Worm (Caenorhabditis elegans) whole organism, L4 larva: ENCODE results near the gene sds-22.
A peak's percentile ranks its signal among the peaks of the same experiment; 100 is the strongest.

ENCODE experiments used
- D1046.2 ChIP-seq: fragments of 200-800 bp; sonication (Bioruptor generic); IDR thresholded peaks from 2 replicates; pipeline ENCODE4 v1.3.6; 2022; ENCODE audit warnings: missing genetic modification characterization, missing compliant biosample characterization
- F37D6.2 ChIP-seq: sonication (generic microtip); optimal IDR thresholded peaks from 2 replicates; lab custom pipeline; 2016; ENCODE audit warnings: mild to moderate bottlenecking, missing genetic modification characterization, missing compliant biosample characterization
- F44E2.7 ChIP-seq: fragments of 200-800 bp; sonication (Bioruptor generic); IDR thresholded peaks from 2 replicates; pipeline ENCODE4 v2.1.2; 2022; ENCODE audit warnings: missing genetic modification characterization, missing compliant biosample characterization
- Y5F2A.4 ChIP-seq: fragments of 200-800 bp; sonication (Bioruptor generic); optimal IDR thresholded peaks from 2 replicates; lab custom pipeline; 2018; ENCODE audit warnings: mild to moderate bottlenecking, missing genetic modification characterization, missing compliant biosample characterization
- aha-1 ChIP-seq: fragments of 150-350 bp; peaks from one replicate; lab custom pipeline; 2014; ENCODE audit warnings: missing biosample characterization, missing genetic modification characterization
- ceh-20 ChIP-seq: fragments of 200-800 bp; sonication (Bioruptor generic); IDR thresholded peaks from 2 replicates; pipeline ENCODE4 v1.3.6; 2022; ENCODE audit warnings: missing genetic modification reagents, missing genetic modification characterization, missing compliant biosample characterization
- ceh-28 ChIP-seq: fragments of 150-350 bp; optimal IDR thresholded peaks from 2 replicates; lab custom pipeline; 2014; ENCODE audit warnings: missing biosample characterization, missing genetic modification reagents, missing genetic modification characterization
- ces-1 ChIP-seq: fragments of 150-350 bp; sonication (generic microtip); optimal IDR thresholded peaks from 4 replicates; lab custom pipeline; 2014; ENCODE audit warnings: missing biosample characterization, missing genetic modification reagents, missing genetic modification characterization
- ctbp-1 ChIP-seq: fragments of 200-800 bp; sonication (Bioruptor generic); IDR thresholded peaks from 2 replicates; pipeline ENCODE4 v1.3.6; 2022; ENCODE audit warnings: missing genetic modification reagents, missing genetic modification characterization, missing compliant biosample characterization
- daf-12 ChIP-seq: fragments of 150-350 bp; optimal IDR thresholded peaks from 2 replicates; lab custom pipeline; 2014; ENCODE audit warnings: missing biosample characterization, missing genetic modification reagents, missing genetic modification characterization
- daf-16 ChIP-seq, 3 experiments: sonication (generic microtip); optimal IDR thresholded peaks; 2 replicates each; lab custom pipeline; 2016 to 2017; ENCODE audit warnings: missing genetic modification characterization in 3 of 3, missing genetic modification reagents in 3 of 3, mild to moderate bottlenecking in 2 of 3, missing compliant biosample characterization in 2 of 3, missing biosample characterization in 1 of 3, moderate library complexity in 1 of 3
- dpl-1 ChIP-seq: fragments of 150-350 bp; optimal IDR thresholded peaks from 2 replicates; lab custom pipeline; 2014; ENCODE audit warnings: missing biosample characterization, missing genetic modification reagents, missing genetic modification characterization
- duxl-1 ChIP-seq: sonication (generic microtip); optimal IDR thresholded peaks from 2 replicates; lab custom pipeline; 2016; ENCODE audit warnings: mild to moderate bottlenecking, missing genetic modification characterization, moderate library complexity, missing compliant biosample characterization; ENCODE audit not compliant: poor library complexity
- dve-1 ChIP-seq: sonication (generic microtip); optimal IDR thresholded peaks from 2 replicates; lab custom pipeline; 2017; ENCODE audit warnings: antibody characterized with exemption, mild to moderate bottlenecking, missing genetic modification characterization, missing compliant biosample characterization; ENCODE audit not compliant: insufficient read depth
- fkh-10 ChIP-seq: fragments of 150-350 bp; optimal IDR thresholded peaks from 2 replicates; lab custom pipeline; 2014; ENCODE audit warnings: missing biosample characterization, missing genetic modification reagents, missing genetic modification characterization
- hif-1 ChIP-seq, 2 experiments: sonication (generic microtip); optimal IDR thresholded peaks; 2 replicates each; lab custom pipeline; 2016 to 2017; ENCODE audit warnings: missing compliant biosample characterization in 2 of 2, missing genetic modification characterization in 2 of 2, missing genetic modification reagents in 2 of 2, missing genotype in 2 of 2, mild to moderate bottlenecking in 1 of 2
- hlh-11 ChIP-seq: fragments of 200-800 bp; sonication (Bioruptor generic); optimal IDR thresholded peaks from 2 replicates; lab custom pipeline; 2018; ENCODE audit warnings: mild to moderate bottlenecking, missing genetic modification characterization, missing compliant biosample characterization
- hlh-30 ChIP-seq: sonication (generic microtip); optimal IDR thresholded peaks from 2 replicates; lab custom pipeline; 2017; ENCODE audit warnings: antibody characterized with exemption, mild to moderate bottlenecking, missing genetic modification characterization, missing compliant biosample characterization; ENCODE audit not compliant: insufficient read depth
- hmg-1.1 ChIP-seq: fragments of 200-800 bp; sonication (Bioruptor generic); IDR thresholded peaks from 2 replicates; pipeline ENCODE4 v1.3.6; 2022; ENCODE audit warnings: missing genetic modification reagents, missing genetic modification characterization, missing compliant biosample characterization
- lsy-2 ChIP-seq, 2 experiments: fragments of 150-350 bp in 1 of 2; sonication (generic microtip) in 1 of 2; optimal IDR thresholded peaks; 2 replicates each; lab custom pipeline; 2014 to 2017; ENCODE audit warnings: missing biosample characterization in 2 of 2, missing genetic modification characterization in 2 of 2
- mdl-1 ChIP-seq, 2 experiments: fragments of 150-350 bp in 1 of 2; sonication (generic microtip) in 1 of 2; optimal IDR thresholded peaks; 2 replicates each; lab custom pipeline; 2014 to 2017; ENCODE audit warnings: missing biosample characterization in 2 of 2, missing genetic modification characterization in 2 of 2
- mep-1 ChIP-seq: fragments of 150-350 bp; sonication (generic microtip); optimal IDR thresholded peaks from 3 replicates; lab custom pipeline; 2014; ENCODE audit warnings: missing biosample characterization, missing genetic modification characterization
- mes-2 ChIP-seq: sonication (generic microtip); optimal IDR thresholded peaks from 2 replicates; lab custom pipeline; 2016; ENCODE audit warnings: missing genotype, mild to moderate bottlenecking, missing genetic modification characterization, missing compliant biosample characterization; ENCODE audit not compliant: poor library complexity, severe bottlenecking
- mxl-3 ChIP-seq: fragments of 200-800 bp; sonication (Bioruptor generic); optimal IDR thresholded peaks from 2 replicates; lab custom pipeline; 2018; ENCODE audit warnings: mild to moderate bottlenecking, missing genetic modification characterization, missing compliant biosample characterization
- nhr-102 ChIP-seq: sonication (generic microtip); optimal IDR thresholded peaks from 2 replicates; lab custom pipeline; 2016; ENCODE audit warnings: mild to moderate bottlenecking, missing genetic modification characterization, moderate library complexity, missing compliant biosample characterization
- nhr-11 ChIP-seq: fragments of 150-350 bp; optimal IDR thresholded peaks from 2 replicates; lab custom pipeline; 2014; ENCODE audit warnings: missing biosample characterization, missing genetic modification characterization
- nhr-237 ChIP-seq: sonication (generic microtip); optimal IDR thresholded peaks from 2 replicates; lab custom pipeline; 2017; ENCODE audit warnings: missing biosample characterization, missing genetic modification characterization
- nhr-25 ChIP-seq: sonication (generic microtip); optimal IDR thresholded peaks from 2 replicates; lab custom pipeline; 2017; ENCODE audit warnings: missing genetic modification characterization, mild to moderate bottlenecking, missing compliant biosample characterization, antibody characterized with exemption, moderate library complexity, borderline replicate concordance; ENCODE audit not compliant: insufficient read depth
- nhr-28 ChIP-seq: fragments of 150-350 bp; optimal IDR thresholded peaks from 2 replicates; lab custom pipeline; 2014; ENCODE audit warnings: missing biosample characterization, missing genetic modification characterization
- nhr-6 ChIP-seq: fragments of 150-350 bp; optimal IDR thresholded peaks from 2 replicates; lab custom pipeline; 2014; ENCODE audit warnings: missing biosample characterization, missing genetic modification characterization
- rbr-2 ChIP-seq: sonication (generic microtip); optimal IDR thresholded peaks from 2 replicates; lab custom pipeline; 2016; ENCODE audit warnings: missing genotype, missing genetic modification characterization, missing compliant biosample characterization
- saeg-2 ChIP-seq: fragments of 200-800 bp; sonication (Bioruptor generic); IDR thresholded peaks from 2 replicates; pipeline ENCODE4 v1.3.6; 2022; ENCODE audit warnings: missing genetic modification reagents, missing genetic modification characterization, missing compliant biosample characterization
- sdz-12 ChIP-seq: fragments of 200-800 bp; sonication (Bioruptor generic); optimal IDR thresholded peaks from 2 replicates; lab custom pipeline; 2018; ENCODE audit warnings: mild to moderate bottlenecking, missing genetic modification characterization, missing compliant biosample characterization
- set-16 ChIP-seq: fragments of 200-800 bp; sonication (Bioruptor generic); IDR thresholded peaks from 2 replicates; pipeline ENCODE4 v1.3.6; 2022; ENCODE audit warnings: missing genetic modification reagents, missing genetic modification characterization, missing compliant biosample characterization
- zip-2 ChIP-seq: fragments of 150-350 bp; optimal IDR thresholded peaks from 2 replicates; lab custom pipeline; 2014; ENCODE audit warnings: missing biosample characterization, missing genetic modification characterization
- ztf-11 ChIP-seq: fragments of 150-350 bp; optimal IDR thresholded peaks from 2 replicates; lab custom pipeline; 2014; ENCODE audit warnings: missing biosample characterization, missing genetic modification characterization

Gene sds-22

DNA sequence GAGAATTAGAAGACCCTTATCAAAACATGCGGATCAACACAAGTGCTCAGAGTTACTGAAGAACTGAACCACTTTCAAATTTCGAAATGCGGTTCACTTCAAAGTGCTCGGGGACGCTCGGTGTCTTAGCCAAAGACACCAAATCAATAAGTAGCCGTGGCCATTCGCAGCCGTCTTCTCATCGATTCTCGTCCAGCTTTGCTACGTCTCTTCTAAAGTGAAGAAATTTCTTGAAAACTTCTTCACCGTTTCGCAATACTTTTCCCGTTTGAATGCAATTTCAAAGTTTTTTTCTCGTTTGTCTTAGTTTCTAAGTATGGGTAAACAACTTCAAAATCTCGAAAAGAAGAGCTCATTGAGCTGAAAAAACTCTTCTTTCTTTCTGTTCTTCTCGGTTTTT lies 26.7 kb downstream of the sds-22 start:
- TF ChIP-seq dpl-1 (GFP tag; lab: Kevin White, UChicago) (no peak), hlh-30 (tag; lab: Kevin White, UChicago) (peak; percentile 3), ceh-28 (peak; percentile 37), nhr-102 (tag; lab: Kevin White, UChicago) (no peak), duxl-1 (tag; lab: Kevin White, UChicago) (no peak), rbr-2 (tag; lab: Kevin White, UChicago) (peak; percentile 10), sdz-12 (GFP tag; lab: Kevin White, UChicago) (no peak), nhr-11 (tag; lab: Kevin White, UChicago) (peak; percentile 1), aha-1 (peak; percentile 86), ctbp-1 (GFP tag; lab: Robert Waterston, UW) (0 out of 2 replicates have a peak, but pooled peaks have one; percentile 35), lsy-2 (tag; optimal IDR thresholded peaks at IDR 0.05; lab: Kevin White, UChicago) (peak; percentile 26 to 53), mes-2 (tag; lab: Kevin White, UChicago) (peak; percentile 10)
- TF ChIP-seq, all 104 proteins: peak for 8

DNA sequence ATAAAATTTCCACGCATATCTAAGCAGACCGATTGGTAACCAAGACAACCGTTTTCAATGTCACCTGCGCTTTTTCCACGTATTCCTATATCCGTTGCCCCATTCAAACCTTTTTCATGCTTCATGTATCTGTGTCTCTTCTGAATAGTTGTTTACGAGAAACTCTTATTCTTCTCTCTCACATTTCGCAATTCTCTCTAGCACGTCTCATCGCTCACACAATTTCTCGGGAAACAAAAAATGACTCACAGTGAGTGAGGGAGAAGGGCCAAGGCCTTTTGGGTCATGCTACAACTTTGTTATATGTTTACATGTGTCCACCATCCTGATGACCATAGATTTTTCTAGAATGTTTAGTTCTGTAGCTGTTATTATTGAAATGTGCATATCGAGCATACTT lies 29.1 kb downstream of the sds-22 start:
- TF ChIP-seq rbr-2 (tag; lab: Kevin White, UChicago) (peak; percentile 63), daf-16 (GFP tag; optimal IDR thresholded peaks at IDR 0.05; lab: Kevin White, UChicago) (no peak), daf-16 (tag; optimal IDR thresholded peaks at IDR 0.05; lab: Kevin White, UChicago) (peak; percentile 32), nhr-6 (no peak), hlh-30 (tag; lab: Kevin White, UChicago) (peak; percentile 79), mxl-3 (GFP tag; lab: Kevin White, UChicago) (no peak), nhr-25 (tag; lab: Kevin White, UChicago) (peak; percentile 37), nhr-28 (tag; lab: Kevin White, UChicago) (peak; percentile 1), mdl-1 (tag; optimal IDR thresholded peaks at IDR 0.05; lab: Kevin White, UChicago) (peak in 1 of 2 experiments; percentile 63), F44E2.7 (GFP tag; lab: Robert Waterston, UW) (no peak), nhr-11 (tag; lab: Kevin White, UChicago) (peak; percentile 95), mep-1 (tag; lab: Kevin White, UChicago) (peak; percentile 62), lsy-2 (tag; optimal IDR thresholded peaks at IDR 0.05; lab: Kevin White, UChicago) (peak; percentile 41 to 66), hmg-1.1 (GFP tag; lab: Robert Waterston, UW) (peak; percentile 54; the same call in 1 of the 2 replicates), hlh-11 (tag; lab: Kevin White, UChicago) (peak; percentile 46), ces-1 (GFP tag; lab: Kevin White, UChicago) (peak; percentile 39), saeg-2 (GFP tag; lab: Robert Waterston, UW) (no peak), ztf-11 (tag; lab: Kevin White, UChicago) (no peak), mes-2 (tag; lab: Kevin White, UChicago) (peak; percentile 8), Y5F2A.4 (GFP tag; lab: Kevin White, UChicago) (no peak), daf-12 (no peak), D1046.2 (GFP tag; lab: Robert Waterston, UW) (no peak), fkh-10 (GFP tag; lab: Kevin White, UChicago) (peak; percentile 50), nhr-237 (tag; lab: Kevin White, UChicago) (no peak), dve-1 (tag; lab: Kevin White, UChicago) (peak; percentile 4), ceh-20 (no peak), set-16 (no peak), hif-1 (tag; optimal IDR thresholded peaks at IDR 0.05; lab: Kevin White, UChicago) (peak in 1 of 2 experiments; percentile 31), zip-2 (no peak), F37D6.2 (tag; lab: Kevin White, UChicago) (peak; percentile 18)
